Fruit fly (Drosophila melanogaster) whole organism: ENCODE data around the gene Hr78.

Experiments used
- CG8478 ChIP-seq: fragments of >200 bp; optimal IDR thresholded peaks from 2 replicates; lab custom pipeline; 2018; ENCODE audit warnings: inconsistent platforms
- Dll ChIP-seq: fragments of >200 bp; optimal IDR thresholded peaks from 2 replicates; lab custom pipeline; 2017
- pan ChIP-seq: fragments of >200 bp; optimal IDR thresholded peaks from 2 replicates; lab custom pipeline; 2017
- psq ChIP-seq: fragments of >200 bp; optimal IDR thresholded peaks from 2 replicates; lab custom pipeline; 2017
- usp ChIP-seq: fragments of >200 bp; optimal IDR thresholded peaks from 2 replicates; lab custom pipeline; 2017; ENCODE audit warnings: missing biosample characterization, missing genetic modification characterization, mixed read lengths

- no peak for TF ChIP-seq pan (lab: Kevin White, UChicago)
- TF ChIP-seq usp (GFP tag; lab: Kevin White, UChicago): no peak
- no peak for TF ChIP-seq psq (lab: Kevin White, UChicago)
- TF ChIP-seq Dll: no peak
- peak; percentile 88 for TF ChIP-seq CG8478 (lab: Kevin White, UChicago)
Measured at dm6 chr3L:21476429-21477006, 20.8 kb downstream of the Hr78 start, which contains the start of gene croc.
